Worm (Caenorhabditis elegans) whole organism, L1 larva: ENCODE results near the gene M03C11.3.
A peak's percentile ranks its signal among the peaks of the same experiment; 100 is the strongest.

Source experiments
- C34B4.2 ChIP-seq: sonication (generic microtip); optimal IDR thresholded peaks from 2 replicates; lab custom pipeline; 2017; ENCODE audit warnings: mild to moderate bottlenecking, missing genetic modification characterization, missing compliant biosample characterization
- Y116A8C.19 ChIP-seq: sonication (generic microtip); optimal IDR thresholded peaks from 2 replicates; lab custom pipeline; 2016; ENCODE audit warnings: missing compliant biosample characterization, missing genetic modification characterization, borderline replicate concordance
- alr-1 ChIP-seq: fragments of 200-800 bp; sonication (Bioruptor generic); optimal IDR thresholded peaks from 2 replicates; lab custom pipeline; 2018; ENCODE audit warnings: borderline replicate concordance, mild to moderate bottlenecking, missing genetic modification characterization, missing compliant biosample characterization
- aly-2 ChIP-seq: fragments of 150-350 bp; optimal IDR thresholded peaks from 2 replicates; lab custom pipeline; 2014; ENCODE audit warnings: missing biosample characterization, missing genetic modification characterization
- ama-1 ChIP-seq: fragments of 150-350 bp; optimal IDR thresholded peaks from 2 replicates; lab custom pipeline; 2014
- ceh-63 ChIP-seq: fragments of 200-800 bp; sonication (Bioruptor generic); optimal IDR thresholded peaks from 2 replicates; lab custom pipeline; 2018; ENCODE audit warnings: mild to moderate bottlenecking, missing genetic modification characterization, missing compliant biosample characterization
- ceh-8 ChIP-seq: fragments of 200-800 bp; sonication (Bioruptor generic); optimal IDR thresholded peaks from 2 replicates; lab custom pipeline; 2018; ENCODE audit warnings: mild to moderate bottlenecking, missing genetic modification characterization, moderate library complexity, missing compliant biosample characterization
- ceh-82 ChIP-seq, 3 experiments: fragments of 150-350 bp in 1 of 3; sonication (generic microtip) in 2 of 3; optimal IDR thresholded peaks; 2 replicates each; lab custom pipeline; 2014 to 2017; ENCODE audit warnings: missing biosample characterization in 3 of 3, missing genetic modification characterization in 3 of 3
- ces-1 ChIP-seq: fragments of 150-350 bp; optimal IDR thresholded peaks from 2 replicates; lab custom pipeline; 2014; ENCODE audit warnings: missing biosample characterization, missing genetic modification reagents, missing genetic modification characterization
- dpl-1 ChIP-seq, 3 experiments: fragments of 150-350 bp in 2 of 3; sonication (generic microtip) in 1 of 3; optimal IDR thresholded peaks; 2 replicates each; lab custom pipeline; 2014 to 2017; ENCODE audit warnings: missing biosample characterization in 3 of 3, missing genetic modification characterization in 3 of 3, missing genetic modification reagents in 3 of 3
- efl-1 ChIP-seq, 4 experiments: fragments of 150-350 bp; optimal IDR thresholded peaks in 3 of 4; peaks in 1 of 4; 1 replicate in 1 of 4; 2 replicates in 3 of 4; lab custom pipeline; 2014; ENCODE audit warnings: missing biosample characterization in 2 of 4, missing genetic modification characterization in 2 of 4, missing genetic modification reagents in 2 of 4
- efl-3 ChIP-seq: fragments of 200-800 bp; sonication (Bioruptor generic); optimal IDR thresholded peaks from 2 replicates; lab custom pipeline; 2018; ENCODE audit warnings: mild to moderate bottlenecking, missing genetic modification characterization, missing compliant biosample characterization
- elt-2 ChIP-seq: sonication (generic microtip); optimal IDR thresholded peaks from 2 replicates; lab custom pipeline; 2016; ENCODE audit warnings: missing genetic modification characterization, mild to moderate bottlenecking, inconsistent platforms, missing compliant biosample characterization, missing genetic modification reagents
- ets-5 ChIP-seq: fragments of 200-800 bp; sonication (Bioruptor generic); IDR thresholded peaks from 2 replicates; pipeline ENCODE4 v1.3.6; 2022; ENCODE audit warnings: missing genetic modification characterization, missing compliant biosample characterization
- fkh-4 ChIP-seq: sonication (generic microtip); optimal IDR thresholded peaks from 2 replicates; lab custom pipeline; 2016; ENCODE audit warnings: missing compliant biosample characterization, missing genetic modification characterization, borderline replicate concordance
- fkh-8 ChIP-seq: sonication (generic microtip); optimal IDR thresholded peaks from 2 replicates; lab custom pipeline; 2016; ENCODE audit warnings: mild to moderate bottlenecking, missing genetic modification characterization, missing compliant biosample characterization
- fos-1 ChIP-seq: fragments of 150-350 bp; optimal IDR thresholded peaks from 2 replicates; lab custom pipeline; 2014; ENCODE audit warnings: missing biosample characterization, missing genetic modification characterization
- grh-1 ChIP-seq: fragments of 200-800 bp; sonication (Bioruptor generic); IDR thresholded peaks from 2 replicates; pipeline ENCODE4 v1.3.6; 2022; ENCODE audit warnings: missing genetic modification reagents, missing genetic modification characterization, missing compliant biosample characterization
- hlh-17 ChIP-seq: fragments of 200-800 bp; sonication (Bioruptor generic); optimal IDR thresholded peaks from 2 replicates; lab custom pipeline; 2018; ENCODE audit warnings: missing genetic modification characterization, mild to moderate bottlenecking, missing compliant biosample characterization, moderate library complexity, borderline replicate concordance
- hlh-4 ChIP-seq: sonication (generic microtip); optimal IDR thresholded peaks from 2 replicates; lab custom pipeline; 2016; ENCODE audit warnings: mild to moderate bottlenecking, missing genetic modification characterization, missing compliant biosample characterization
- irx-1 ChIP-seq: sonication (generic microtip); optimal IDR thresholded peaks from 2 replicates; lab custom pipeline; 2016; ENCODE audit warnings: missing genetic modification characterization, missing compliant biosample characterization
- isw-1 ChIP-seq: fragments of 200-800 bp; sonication (Bioruptor generic); IDR thresholded peaks from 2 replicates; pipeline ENCODE4 v1.3.6; 2022; ENCODE audit warnings: missing genetic modification characterization, missing compliant biosample characterization
- lin-13 ChIP-seq: fragments of 150-350 bp; optimal IDR thresholded peaks from 2 replicates; lab custom pipeline; 2014; ENCODE audit warnings: missing biosample characterization, missing genetic modification reagents, missing genetic modification characterization
- lin-14 ChIP-seq: fragments of 200-800 bp; sonication (Bioruptor generic); optimal IDR thresholded peaks from 2 replicates; lab custom pipeline; 2018; ENCODE audit warnings: mild to moderate bottlenecking, missing genetic modification characterization, moderate library complexity, missing compliant biosample characterization
- lsy-2 ChIP-seq, 2 experiments: fragments of 150-350 bp; optimal IDR thresholded peaks; 2 replicates each; lab custom pipeline; 2014; ENCODE audit warnings: missing biosample characterization in 2 of 2, missing genetic modification characterization in 2 of 2
- mef-2 ChIP-seq: fragments of 150-350 bp; optimal IDR thresholded peaks from 2 replicates; lab custom pipeline; 2014; ENCODE audit warnings: missing biosample characterization, missing genetic modification characterization
- nhr-11 ChIP-seq: fragments of 150-350 bp; optimal IDR thresholded peaks from 2 replicates; lab custom pipeline; 2014; ENCODE audit warnings: missing biosample characterization, missing genetic modification characterization
- nhr-20 ChIP-seq: sonication (generic microtip); optimal IDR thresholded peaks from 2 replicates; lab custom pipeline; 2016; ENCODE audit warnings: mild to moderate bottlenecking, missing genetic modification characterization, missing compliant biosample characterization
- nhr-28 ChIP-seq: fragments of 150-350 bp; optimal IDR thresholded peaks from 2 replicates; lab custom pipeline; 2014; ENCODE audit warnings: missing biosample characterization, missing genetic modification characterization
- nhr-47 ChIP-seq: sonication (generic microtip); optimal IDR thresholded peaks from 2 replicates; lab custom pipeline; 2016; ENCODE audit warnings: mild to moderate bottlenecking, missing genetic modification characterization, moderate library complexity, missing compliant biosample characterization
- nhr-77 ChIP-seq: fragments of 150-350 bp; optimal IDR thresholded peaks from 2 replicates; lab custom pipeline; 2014; ENCODE audit warnings: missing biosample characterization, missing genetic modification characterization
- nhr-84 ChIP-seq: sonication (generic microtip); optimal IDR thresholded peaks from 2 replicates; lab custom pipeline; 2017; ENCODE audit warnings: missing biosample characterization, missing genetic modification characterization
- nhr-85 ChIP-seq: sonication (generic microtip); peaks from one replicate; lab custom pipeline; 2016; ENCODE audit warnings: missing genetic modification characterization, inconsistent platforms, missing compliant biosample characterization
- rnt-1 ChIP-seq: sonication (generic microtip); optimal IDR thresholded peaks from 2 replicates; lab custom pipeline; 2016; ENCODE audit warnings: mild to moderate bottlenecking, missing genetic modification characterization, moderate library complexity, missing compliant biosample characterization
- skn-1 ChIP-seq: fragments of 150-350 bp; optimal IDR thresholded peaks from 2 replicates; lab custom pipeline; 2014; ENCODE audit warnings: missing biosample characterization, missing genetic modification characterization
- snpc-4 ChIP-seq: fragments of 150-350 bp; optimal IDR thresholded peaks from 2 replicates; lab custom pipeline; 2014; ENCODE audit warnings: missing biosample characterization, missing genetic modification characterization
- sox-4 ChIP-seq: sonication (generic microtip); optimal IDR thresholded peaks from 2 replicates; lab custom pipeline; 2016; ENCODE audit warnings: missing genetic modification characterization, missing compliant biosample characterization
- sptf-1 ChIP-seq: fragments of 150-350 bp; optimal IDR thresholded peaks from 2 replicates; lab custom pipeline; 2014; ENCODE audit warnings: missing biosample characterization, missing genetic modification characterization
- sup-37 ChIP-seq: fragments of 200-800 bp; sonication (Bioruptor generic); optimal IDR thresholded peaks from 2 replicates; lab custom pipeline; 2018; ENCODE audit warnings: mild to moderate bottlenecking, missing genetic modification characterization, missing compliant biosample characterization
- swsn-7 ChIP-seq: sonication (generic microtip); optimal IDR thresholded peaks from 2 replicates; lab custom pipeline; 2016; ENCODE audit warnings: missing genetic modification characterization, missing compliant biosample characterization
- tlp-1 ChIP-seq: fragments of 150-350 bp; optimal IDR thresholded peaks from 2 replicates; lab custom pipeline; 2014; ENCODE audit warnings: missing biosample characterization, missing genetic modification characterization
- unc-30 ChIP-seq: sonication (generic microtip); optimal IDR thresholded peaks from 2 replicates; lab custom pipeline; 2017; ENCODE audit warnings: missing biosample characterization, missing genetic modification characterization
- unc-86 ChIP-seq: sonication (generic microtip); optimal IDR thresholded peaks from 2 replicates; lab custom pipeline; 2016; ENCODE audit warnings: missing genetic modification characterization, missing compliant biosample characterization
- unc-98 ChIP-seq: fragments of 200-800 bp; sonication (Bioruptor generic); IDR thresholded peaks from 2 replicates; pipeline ENCODE4 v1.3.6; 2022; ENCODE audit warnings: missing genetic modification characterization, missing compliant biosample characterization
- zag-1 ChIP-seq: fragments of 150-350 bp; optimal IDR thresholded peaks from 2 replicates; lab custom pipeline; 2014; ENCODE audit warnings: missing biosample characterization, missing genetic modification characterization
- zip-4 ChIP-seq: fragments of 200-800 bp; sonication (Bioruptor generic); optimal IDR thresholded peaks from 2 replicates; lab custom pipeline; 2018; ENCODE audit warnings: mild to moderate bottlenecking, missing genetic modification characterization, moderate library complexity, missing compliant biosample characterization

Gene M03C11.3

DNA sequence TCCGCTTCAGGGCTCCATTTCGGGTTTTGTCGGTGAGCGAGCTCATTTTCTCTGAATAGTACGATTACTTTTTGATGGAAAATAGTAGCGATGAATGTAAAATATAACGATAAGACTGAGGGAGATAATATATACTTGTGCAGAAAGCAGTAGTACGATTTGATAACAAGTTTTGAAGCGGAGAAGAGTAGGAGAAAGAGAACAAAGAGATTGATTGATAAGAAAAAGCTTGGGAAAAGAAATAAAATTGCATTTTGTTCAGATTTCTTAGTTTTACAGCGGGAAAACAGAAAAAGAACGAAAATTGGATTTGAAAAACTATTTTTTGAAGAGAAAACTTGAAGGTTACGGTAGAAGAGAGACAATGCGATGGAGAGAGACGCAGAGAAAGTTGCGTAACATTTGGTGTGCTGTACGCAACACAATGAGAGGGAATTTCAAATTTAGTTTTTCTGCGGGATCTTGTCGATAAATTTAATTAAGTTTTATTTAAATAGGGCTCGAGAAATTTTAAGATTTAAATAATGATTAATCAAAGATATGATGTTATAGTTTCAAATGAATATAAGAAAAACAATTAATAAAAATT lies 47.2 kb upstream of the M03C11.3 start, which contains the start of gene umps-1 (continued):
- TF ChIP-seq unc-86 (peak; percentile 5), skn-1 (tag; lab: Kevin White, UChicago) (peak; percentile 66), irx-1 (tag; lab: Kevin White, UChicago) (peak; percentile 63), sup-37 (peak; percentile 14), nhr-85 (tag; lab: Kevin White, UChicago) (peak; percentile 93), zag-1 (no peak), hlh-4 (tag; lab: Kevin White, UChicago) (no peak), unc-30 (tag; lab: Kevin White, UChicago) (no peak), nhr-77 (peak; percentile 70), efl-1 (optimal IDR thresholded peaks at IDR 0.05; lab: Kevin White, UChicago) (peak; percentile 99), efl-1 (GFP tag; optimal IDR thresholded peaks at IDR 0.05 in 1 of 2; lab: Kevin White, UChicago) (peak; percentile 98 to 100), nhr-47 (tag; lab: Kevin White, UChicago) (peak; percentile 84), ceh-8 (GFP tag; lab: Kevin White, UChicago) (no peak), dpl-1 (GFP tag; optimal IDR thresholded peaks at IDR 0.05; lab: Kevin White, UChicago) (peak; percentile 97 to 99 (median 98)), fos-1 (tag; lab: Kevin White, UChicago) (peak; percentile 63), nhr-28 (tag; lab: Kevin White, UChicago) (no peak), lin-13 (GFP tag; lab: Kevin White, UChicago) (peak; percentile 62), ceh-82 (tag; optimal IDR thresholded peaks at IDR 0.05; lab: Kevin White, UChicago) (peak; percentile 31 to 62 (median 48)), nhr-20 (tag; lab: Kevin White, UChicago) (peak; percentile 86), hlh-17 (GFP tag; lab: Kevin White, UChicago) (no peak), elt-2 (tag; lab: Kevin White, UChicago) (peak; percentile 31), ets-5 (no peak), ces-1 (GFP tag; lab: Kevin White, UChicago) (no peak), Y116A8C.19 (no peak), ceh-63 (GFP tag; lab: Kevin White, UChicago) (no peak), sptf-1 (tag; lab: Kevin White, UChicago) (no peak), isw-1 (GFP tag; lab: Robert Waterston, UW) (peak; percentile 56), fkh-8 (tag; lab: Kevin White, UChicago) (no peak), lsy-2 (tag; optimal IDR thresholded peaks at IDR 0.05; lab: Kevin White, UChicago) (peak; percentile 99), efl-3 (no peak), aly-2 (peak; percentile 72), snpc-4 (tag; lab: Kevin White, UChicago) (peak; percentile 44), lin-14 (no peak), zip-4 (GFP tag; lab: Kevin White, UChicago) (peak; percentile 64), alr-1 (tag; lab: Kevin White, UChicago) (no peak), C34B4.2 (tag; lab: Kevin White, UChicago) (no peak), grh-1 (GFP tag; lab: Robert Waterston, UW) (peak; percentile 68), sox-4 (tag; lab: Kevin White, UChicago) (no peak), fkh-4 (tag; lab: Kevin White, UChicago) (no peak), swsn-7 (tag; lab: Kevin White, UChicago) (peak; percentile 77), mef-2 (tag; lab: Kevin White, UChicago) (no peak), ama-1 (peak; percentile 53), unc-98 (GFP tag; lab: Robert Waterston, UW) (no peak), nhr-84 (tag; lab: Kevin White, UChicago) (no peak), rnt-1 (tag; lab: Kevin White, UChicago) (peak; percentile 89), tlp-1 (tag; lab: Kevin White, UChicago) (no peak), nhr-11 (tag; lab: Kevin White, UChicago) (no peak)
